Worm (Caenorhabditis elegans) whole organism, young adult: ENCODE data around the gene nlp-21.

Experiments
- C06A6.2 ChIP-seq: fragments of 200-800 bp; sonication (Bioruptor generic); conservative IDR thresholded peaks from 2 replicates; pipeline ENCODE4 v1.3.6; 2022; ENCODE audit warnings: missing genetic modification characterization, missing compliant biosample characterization
- ama-1 ChIP-seq, 3 experiments: fragments of 150-350 bp in 1 of 3; sonication (generic microtip) in 2 of 3; optimal IDR thresholded peaks; 2 replicates each; lab custom pipeline; 2014 to 2018; ENCODE audit warnings: missing biosample characterization in 2 of 3, missing genetic modification characterization in 2 of 3, missing genetic modification reagents in 2 of 3
- attf-3 ChIP-seq: fragments of 200-800 bp; sonication (Bioruptor generic); conservative IDR thresholded peaks from 2 replicates; pipeline ENCODE4 v1.3.6; 2022; ENCODE audit warnings: missing genetic modification reagents, missing genetic modification characterization, missing compliant biosample characterization
- bed-2 ChIP-seq: fragments of 200-800 bp; sonication (Bioruptor generic); IDR thresholded peaks from 2 replicates; pipeline ENCODE4 v1.3.6; 2022; ENCODE audit warnings: missing genetic modification reagents, missing genetic modification characterization, missing compliant biosample characterization
- dpl-1 ChIP-seq: fragments of 150-350 bp; optimal IDR thresholded peaks from 2 replicates; lab custom pipeline; 2014; ENCODE audit warnings: missing biosample characterization, missing genetic modification reagents, missing genetic modification characterization
- hmg-1.2 ChIP-seq: fragments of 200-800 bp; sonication (Bioruptor generic); IDR thresholded peaks from 2 replicates; pipeline ENCODE4 v1.3.6; 2022; ENCODE audit warnings: missing genetic modification reagents, missing genetic modification characterization, missing compliant biosample characterization
- hrde-1 ChIP-seq: sonication (generic microtip); optimal IDR thresholded peaks from 2 replicates; lab custom pipeline; 2016; ENCODE audit warnings: missing genetic modification characterization, mild to moderate bottlenecking, missing compliant biosample characterization, moderate library complexity, missing genotype, missing genetic modification reagents, borderline replicate concordance
- lin-26 ChIP-seq: fragments of 200-800 bp; sonication (Bioruptor generic); IDR thresholded peaks from 2 replicates; pipeline ENCODE4 v1.3.6; 2022; ENCODE audit warnings: missing genetic modification reagents, missing genetic modification characterization, missing compliant biosample characterization
- mxl-1 ChIP-seq: sonication (generic microtip); optimal IDR thresholded peaks from 2 replicates; lab custom pipeline; 2016; ENCODE audit warnings: missing genetic modification characterization, missing compliant biosample characterization
- rcor-1 ChIP-seq: fragments of 200-800 bp; sonication (Bioruptor generic); IDR thresholded peaks from 2 replicates; pipeline ENCODE4 v1.3.6; 2022; ENCODE audit warnings: missing genetic modification reagents, missing genetic modification characterization, missing compliant biosample characterization
- repo-1 ChIP-seq: sonication (generic microtip); optimal IDR thresholded peaks from 2 replicates; lab custom pipeline; 2017; ENCODE audit warnings: mild to moderate bottlenecking, missing genetic modification characterization, missing compliant biosample characterization
- snpc-4 ChIP-seq, 5 experiments: fragments of 150-350 bp in 1 of 5; sonication (generic microtip) in 4 of 5; optimal IDR thresholded peaks; 2 replicates each; lab custom pipeline; 2014 to 2018; ENCODE audit warnings: missing genetic modification characterization in 5 of 5, missing biosample characterization in 3 of 5, antibody characterized with exemption in 2 of 5, mild to moderate bottlenecking in 2 of 5, missing compliant biosample characterization in 2 of 5, missing genotype in 2 of 5, moderate library complexity in 2 of 5, missing genetic modification reagents in 1 of 5

ce11 chrIII:11410378-11410777 lies 17.3 kb upstream of the nlp-21 start, which contains the start of gene twk-31:
- TF ChIP-seq repo-1 (no peak), ama-1 (optimal IDR thresholded peaks at IDR 0.05; lab: Kevin White, UChicago) (no peak), ama-1 (GFP tag; optimal IDR thresholded peaks at IDR 0.05; lab: Kevin White, UChicago) (no peak), rcor-1 (no peak), lin-26 (GFP tag; lab: Robert Waterston, UW) (no peak), C06A6.2 (GFP tag; lab: Robert Waterston, UW) (no peak), mxl-1 (tag; lab: Kevin White, UChicago) (no peak), hmg-1.2 (no peak), snpc-4 (GFP tag; optimal IDR thresholded peaks at IDR 0.05; lab: Kevin White, UChicago) (no peak), snpc-4 (tag; optimal IDR thresholded peaks at IDR 0.05; lab: Kevin White, UChicago) (no peak), dpl-1 (GFP tag; lab: Kevin White, UChicago) (no peak), bed-2 (no peak), attf-3 (no peak), hrde-1 (no peak)
